Worm (Caenorhabditis elegans): ENCODE results near the gene ZK669.2.

Gene ZK669.2

DNA sequence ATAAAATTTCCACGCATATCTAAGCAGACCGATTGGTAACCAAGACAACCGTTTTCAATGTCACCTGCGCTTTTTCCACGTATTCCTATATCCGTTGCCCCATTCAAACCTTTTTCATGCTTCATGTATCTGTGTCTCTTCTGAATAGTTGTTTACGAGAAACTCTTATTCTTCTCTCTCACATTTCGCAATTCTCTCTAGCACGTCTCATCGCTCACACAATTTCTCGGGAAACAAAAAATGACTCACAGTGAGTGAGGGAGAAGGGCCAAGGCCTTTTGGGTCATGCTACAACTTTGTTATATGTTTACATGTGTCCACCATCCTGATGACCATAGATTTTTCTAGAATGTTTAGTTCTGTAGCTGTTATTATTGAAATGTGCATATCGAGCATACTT lies 50.7 kb downstream of the ZK669.2 start (continued):
- TF ChIP-seq efl-1 (optimal IDR thresholded peaks at IDR 0.05) (peak; percentile 14 to 37), efl-1 (GFP tag; optimal IDR thresholded peaks at IDR 0.05 in 1 of 2) (no peak), lin-14 (GFP tag; optimal IDR thresholded peaks at IDR 0.05) (peak; percentile 86), isw-1 (GFP tag; IDR thresholded peaks at IDR 0.05) (no peak), fos-1 (tag; optimal IDR thresholded peaks at IDR 0.05) (peak; percentile 67), rnt-1 (tag; optimal IDR thresholded peaks at IDR 0.05) (peak; percentile 33)
